ENCODE assay signal across 1 fruit fly cellular context in the genomic region with DNA sequence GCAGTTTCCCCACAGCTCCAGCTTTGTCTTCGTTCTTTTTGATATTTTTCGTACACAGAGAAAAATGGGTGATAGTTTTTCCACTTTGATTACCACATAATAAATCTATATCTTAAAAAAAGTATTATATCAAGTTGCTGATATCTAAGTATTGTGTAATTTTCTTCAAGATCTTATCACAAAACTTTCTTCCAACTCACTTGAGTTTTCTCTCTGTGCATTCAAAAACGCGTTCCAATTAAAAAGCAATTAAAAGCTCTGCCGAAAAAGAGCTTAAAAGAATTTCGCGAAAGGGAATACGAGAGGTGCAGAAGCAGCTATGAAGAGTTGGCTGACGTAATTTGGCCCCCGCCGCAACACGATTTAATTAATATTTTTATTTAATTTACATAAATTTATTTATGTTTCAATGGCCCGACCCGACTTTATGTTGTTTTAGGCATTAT.
TF ChIP-seq lines count a peak whose summit lies in the region.

No protein-coding gene starts in this region.

TF ChIP-seq in whole organism, embryonic, 481 proteins besides CTCF, POLR2A, EP300 and RAD21 (continued from another document and continues in another):
- TF ChIP-seq Hr3 (GFP tag; optimal IDR thresholded peaks at IDR 0.05; lab: Kevin White, UChicago) (peak; percentile 10), CG7928 (GFP tag; optimal IDR thresholded peaks at IDR 0.05; lab: Kevin White, UChicago) (no peak), B-H1 (GFP tag; IDR thresholded peaks at IDR 0.05; lab: Robert Waterston, UW) (no peak), z (GFP tag; IDR thresholded peaks at IDR 0.05; lab: Robert Waterston, UW) (no peak), unc-4 (GFP tag; IDR thresholded peaks at IDR 0.05; lab: Robert Waterston, UW; ENCODE audit: partially characterized antibody) (no peak), Atf3 (GFP tag; optimal IDR thresholded peaks at IDR 0.05; lab: Kevin White, UChicago) (no peak), CG7357 (GFP tag; IDR thresholded peaks at IDR 0.05; lab: Robert Waterston, UW) (0 out of 3 replicates have a peak, but pooled peaks have one; percentile 35), CG8388 (GFP tag; optimal IDR thresholded peaks at IDR 0.05; lab: Kevin White, UChicago) (peak; percentile 19), Meics (GFP tag; optimal IDR thresholded peaks at IDR 0.05; lab: Kevin White, UChicago) (peak; percentile 66), Hr51 (GFP tag; optimal IDR thresholded peaks at IDR 0.05; lab: Kevin White, UChicago) (peak in 1 of 2 experiments; percentile 77), Dp (GFP tag; optimal IDR thresholded peaks at IDR 0.05; lab: Kevin White, UChicago) (no peak), CG4404 (GFP tag; IDR thresholded peaks at IDR 0.05; lab: Robert Waterston, UW) (no peak), slou (GFP tag; optimal IDR thresholded peaks at IDR 0.05; lab: Kevin White, UChicago) (no peak), CG11696 (GFP tag; IDR thresholded peaks at IDR 0.05; lab: Robert Waterston, UW) (peak; percentile 20; the same call in 1 of the 2 replicates), Deaf1 (tag; optimal IDR thresholded peaks at IDR 0.05; lab: Kevin White, UChicago) (peak; percentile 27), sob (GFP tag; IDR thresholded peaks at IDR 0.05; lab: Robert Waterston, UW) (peak; percentile 57; the same call in 1 of the 2 replicates), CG12155 (GFP tag; optimal IDR thresholded peaks at IDR 0.05; lab: Kevin White, UChicago) (no peak), CG12769 (tag; optimal IDR thresholded peaks at IDR 0.05; lab: Kevin White, UChicago) (peak; percentile 16), Hmr (GFP tag; optimal IDR thresholded peaks at IDR 0.05; lab: Kevin White, UChicago) (peak; percentile 63), klu (GFP tag; IDR thresholded peaks at IDR 0.05; lab: Robert Waterston, UW) (peak; percentile 30; the same call in 1 of the 2 replicates), Atf6 (GFP tag; IDR thresholded peaks at IDR 0.05; lab: Robert Waterston, UW) (peak; percentile 77; the same call in 1 of the 2 replicates), ci (GFP tag; IDR thresholded peaks at IDR 0.05; lab: Robert Waterston, UW) (no peak), jing (GFP tag; optimal IDR thresholded peaks at IDR 0.05; lab: Kevin White, UChicago) (no peak), CG13894 (tag; optimal IDR thresholded peaks at IDR 0.05; lab: Kevin White, UChicago) (peak; percentile 34), CG17612 (GFP tag; IDR thresholded peaks at IDR 0.05; lab: Robert Waterston, UW) (no peak), CG10267 (tag; optimal IDR thresholded peaks at IDR 0.05; lab: Kevin White, UChicago) (peak; percentile 37), shn (GFP tag; optimal IDR thresholded peaks at IDR 0.05; lab: Kevin White, UChicago) (no peak), oc (tag; optimal IDR thresholded peaks at IDR 0.05; lab: Kevin White, UChicago) (peak; percentile 36), ash1 (GFP tag; optimal IDR thresholded peaks at IDR 0.05; lab: Kevin White, UChicago) (no peak), CG1603 (tag; optimal IDR thresholded peaks at IDR 0.05; lab: Kevin White, UChicago) (no peak), wek (GFP tag; optimal IDR thresholded peaks at IDR 0.05; lab: Kevin White, UChicago) (no peak), CG12071 (GFP tag; optimal IDR thresholded peaks at IDR 0.05; lab: Kevin White, UChicago) (no peak), chinmo (GFP tag; IDR thresholded peaks at IDR 0.05; lab: Robert Waterston, UW; ENCODE audit: partially characterized antibody) (peak; percentile 68; the same call in 1 of the 4 replicates), aop (GFP tag; IDR thresholded peaks at IDR 0.05; lab: Robert Waterston, UW) (no peak), lilli (GFP tag; optimal IDR thresholded peaks at IDR 0.05; lab: Kevin White, UChicago) (peak; percentile 45), C15 (GFP tag; IDR thresholded peaks at IDR 0.05; lab: Robert Waterston, UW) (no peak), CG10654 (GFP tag; optimal IDR thresholded peaks at IDR 0.05; lab: Kevin White, UChicago) (peak; percentile 22), CG9437 (GFP tag; optimal IDR thresholded peaks at IDR 0.05; lab: Kevin White, UChicago) (peak; percentile 26), CG18619 (GFP tag; optimal IDR thresholded peaks at IDR 0.05; lab: Kevin White, UChicago) (no peak), CG14050 (GFP tag; IDR thresholded peaks at IDR 0.05; lab: Robert Waterston, UW) (peak; percentile 25; the same call in 1 of the 3 replicates), gce (GFP tag; IDR thresholded peaks at IDR 0.05; lab: Robert Waterston, UW) (0 out of 3 replicates have a peak, but pooled peaks have one; percentile 6), tgo (GFP tag; IDR thresholded peaks at IDR 0.05; lab: Robert Waterston, UW) (peak; percentile 62; the same call in 2 of the 3 replicates), CG9932 (GFP tag; IDR thresholded peaks at IDR 0.05; lab: Robert Waterston, UW) (peak; percentile 68), CG34224 (GFP tag; IDR thresholded peaks at IDR 0.05; lab: Robert Waterston, UW; ENCODE audit: partially characterized antibody) (no peak), CG32772 (GFP tag; IDR thresholded peaks at IDR 0.05; lab: Robert Waterston, UW) (peak; percentile 43; the same call in 1 of the 2 replicates), rib (GFP tag; IDR thresholded peaks at IDR 0.05; lab: Robert Waterston, UW) (peak; percentile 22; the same call in 1 of the 2 replicates), pita (GFP tag; optimal IDR thresholded peaks at IDR 0.05; lab: Kevin White, UChicago) (no peak), CG10321 (GFP tag; IDR thresholded peaks at IDR 0.05; lab: Robert Waterston, UW) (0 out of 2 replicates have a peak, but pooled peaks have one; percentile 20), cato (GFP tag; optimal IDR thresholded peaks at IDR 0.05; lab: Kevin White, UChicago; ENCODE audit: borderline replicate concordance) (no peak), fd3F (GFP tag; optimal IDR thresholded peaks at IDR 0.05; lab: Kevin White, UChicago) (peak; percentile 20), Mes4 (GFP tag; optimal IDR thresholded peaks at IDR 0.05; lab: Kevin White, UChicago) (no peak), Fer1 (GFP tag; optimal IDR thresholded peaks at IDR 0.05; lab: Kevin White, UChicago) (peak; percentile 54), CG10274 (GFP tag; optimal IDR thresholded peaks at IDR 0.05; lab: Kevin White, UChicago) (no peak), Med (GFP tag; lab: Kevin White, UChicago) (peak; percentile 79), onecut (GFP tag; IDR thresholded peaks at IDR 0.05; lab: Robert Waterston, UW) (no peak), prd (optimal IDR thresholded peaks at IDR 0.05; lab: Kevin White, UChicago) (no peak), prd (GFP tag; IDR thresholded peaks at IDR 0.05; lab: Robert Waterston, UW) (peak; percentile 40; the same call in 2 of the 3 replicates), CG16863 (GFP tag; optimal IDR thresholded peaks at IDR 0.05; lab: Kevin White, UChicago) (no peak), bcd (GFP tag; optimal IDR thresholded peaks at IDR 0.05; lab: Kevin White, UChicago) (peak; percentile 23), maf-S (GFP tag; optimal IDR thresholded peaks at IDR 0.05; lab: Kevin White, UChicago) (no peak), ftz-f1 (GFP tag; optimal IDR thresholded peaks at IDR 0.05; lab: Kevin White, UChicago) (no peak), ara (GFP tag; IDR thresholded peaks at IDR 0.05; lab: Robert Waterston, UW) (no peak), lmd (GFP tag; IDR thresholded peaks at IDR 0.05; lab: Robert Waterston, UW) (peak; percentile 65), caup (GFP tag; optimal IDR thresholded peaks at IDR 0.05; lab: Kevin White, UChicago; ENCODE audit: severe bottlenecking) (peak; percentile 58), H2.0 (GFP tag; IDR thresholded peaks at IDR 0.05; lab: Robert Waterston, UW) (peak; percentile 52; the same call in 1 of the 2 replicates), CkIIα-i1 (GFP tag; IDR thresholded peaks at IDR 0.05; lab: Robert Waterston, UW) (no peak), yki (optimal IDR thresholded peaks at IDR 0.05; lab: Kevin White, UChicago) (no peak), NFAT (GFP tag; IDR thresholded peaks at IDR 0.05; lab: Robert Waterston, UW) (peak; percentile 48; the same call in 1 of the 2 replicates), amos (GFP tag; IDR thresholded peaks at IDR 0.05; lab: Robert Waterston, UW; ENCODE audit: partially characterized antibody) (no peak), CG17359 (tag; optimal IDR thresholded peaks at IDR 0.05; lab: Kevin White, UChicago) (peak; percentile 48), dysf (GFP tag; IDR thresholded peaks at IDR 0.05; lab: Robert Waterston, UW) (peak; percentile 76), Trl (optimal IDR thresholded peaks at IDR 0.05; lab: Kevin White, UChicago) (no peak), Trl (GFP tag; optimal IDR thresholded peaks at IDR 0.05; lab: Kevin White, UChicago) (no peak), HHEX (GFP tag; optimal IDR thresholded peaks at IDR 0.05; lab: Kevin White, UChicago) (peak; percentile 28), CG11695 (GFP tag; IDR thresholded peaks at IDR 0.05; lab: Robert Waterston, UW) (peak; percentile 77), Xrp1 (GFP tag; IDR thresholded peaks at IDR 0.05; lab: Robert Waterston, UW) (peak; percentile 54), Sry-δ (GFP tag; optimal IDR thresholded peaks at IDR 0.05; lab: Kevin White, UChicago) (no peak), Oli (tag; optimal IDR thresholded peaks at IDR 0.05; lab: Kevin White, UChicago) (peak; percentile 54), CoRest (tag; optimal IDR thresholded peaks at IDR 0.05; lab: Kevin White, UChicago) (peak; percentile 55), CG14441 (GFP tag; IDR thresholded peaks at IDR 0.05; lab: Robert Waterston, UW) (peak; percentile 44; the same call in 1 of the 2 replicates), ham (GFP tag; IDR thresholded peaks at IDR 0.05; lab: Robert Waterston, UW) (no peak), CG10462 (GFP tag; optimal IDR thresholded peaks at IDR 0.05; lab: Kevin White, UChicago) (no peak), pan (optimal IDR thresholded peaks at IDR 0.05; lab: Kevin White, UChicago) (no peak), pan (GFP tag; optimal IDR thresholded peaks at IDR 0.05 in 1 of 2, IDR thresholded peaks at IDR 0.05 in 1 of 2) (peak in 1 of 2 experiments; percentile 80), seq (GFP tag; IDR thresholded peaks at IDR 0.05; lab: Robert Waterston, UW) (0 out of 2 replicates have a peak, but pooled peaks have one; percentile 7), sim (GFP tag; IDR thresholded peaks at IDR 0.05; lab: Robert Waterston, UW) (no peak), Drgx (GFP tag; IDR thresholded peaks at IDR 0.05; lab: Robert Waterston, UW) (peak; percentile 32; the same call in 1 of the 2 replicates), CG12659 (GFP tag; optimal IDR thresholded peaks at IDR 0.05; lab: Kevin White, UChicago) (peak; percentile 15), sd (tag; optimal IDR thresholded peaks at IDR 0.05; lab: Kevin White, UChicago) (peak; percentile 66), peb (GFP tag; IDR thresholded peaks at IDR 0.05; lab: Robert Waterston, UW) (no peak), dmrt99B (tag; optimal IDR thresholded peaks at IDR 0.05; lab: Kevin White, UChicago) (peak; percentile 70), Eip74EF (GFP tag; optimal IDR thresholded peaks at IDR 0.05; lab: Kevin White, UChicago) (peak in 1 of 2 experiments; percentile 18), gsb (GFP tag; IDR thresholded peaks at IDR 0.05; lab: Robert Waterston, UW) (peak; percentile 31; the same call in 1 of the 2 replicates), Ada2b (GFP tag; IDR thresholded peaks at IDR 0.05; lab: Robert Waterston, UW) (peak; percentile 58; the same call in 1 of the 2 replicates), Pdp1 (GFP tag; optimal IDR thresholded peaks at IDR 0.05; lab: Kevin White, UChicago) (peak in 1 of 2 experiments; percentile 24), row (GFP tag; IDR thresholded peaks at IDR 0.05; lab: Robert Waterston, UW) (peak; percentile 66), ase (GFP tag; IDR thresholded peaks at IDR 0.05; lab: Robert Waterston, UW) (0 out of 3 replicates have a peak, but pooled peaks have one; percentile 18), Nf-YB (GFP tag; optimal IDR thresholded peaks at IDR 0.05; lab: Kevin White, UChicago) (no peak), ATbp (GFP tag; optimal IDR thresholded peaks at IDR 0.05; lab: Kevin White, UChicago) (peak; percentile 25), Taf1 (GFP tag; IDR thresholded peaks at IDR 0.05; lab: Robert Waterston, UW) (0 out of 2 replicates have a peak, but pooled peaks have one; percentile 6), CG14965 (GFP tag; optimal IDR thresholded peaks at IDR 0.05; lab: Kevin White, UChicago; ENCODE audit: borderline replicate concordance) (no peak), tin (GFP tag; optimal IDR thresholded peaks at IDR 0.05; lab: Kevin White, UChicago) (peak; percentile 25), CG12299 (tag; optimal IDR thresholded peaks at IDR 0.05; lab: Kevin White, UChicago) (no peak), hbn (GFP tag; IDR thresholded peaks at IDR 0.05; lab: Robert Waterston, UW; ENCODE audit: partially characterized antibody) (no peak), Blimp-1 (GFP tag; optimal IDR thresholded peaks at IDR 0.05; lab: Kevin White, UChicago) (peak; percentile 17), HLH54F (GFP tag; optimal IDR thresholded peaks at IDR 0.05; lab: Kevin White, UChicago) (no peak), bbx (GFP tag; IDR thresholded peaks at IDR 0.05; lab: Robert Waterston, UW; ENCODE audit: partially characterized antibody) (no peak), CG10979 (tag; optimal IDR thresholded peaks at IDR 0.05; lab: Kevin White, UChicago) (peak; percentile 19), dan (GFP tag; IDR thresholded peaks at IDR 0.05; lab: Robert Waterston, UW) (no peak), Dek (tag; optimal IDR thresholded peaks at IDR 0.05; lab: Kevin White, UChicago) (peak; percentile 5), sug (tag; optimal IDR thresholded peaks at IDR 0.05; lab: Kevin White, UChicago) (no peak), CG11085 (GFP tag; IDR thresholded peaks at IDR 0.05; lab: Robert Waterston, UW) (peak; percentile 42; the same call in 1 of the 2 replicates), abd-A (tag; optimal IDR thresholded peaks at IDR 0.05; lab: Kevin White, UChicago) (peak; percentile 91), CG15011 (GFP tag; optimal IDR thresholded peaks at IDR 0.05; lab: Kevin White, UChicago) (peak; percentile 18), btn (GFP tag; optimal IDR thresholded peaks at IDR 0.05; lab: Kevin White, UChicago) (no peak), NK7.1 (GFP tag; optimal IDR thresholded peaks at IDR 0.05; lab: Kevin White, UChicago) (no peak), CG34422 (GFP tag; IDR thresholded peaks at IDR 0.05; lab: Robert Waterston, UW) (peak; percentile 19; the same call in 1 of the 3 replicates), sisA (GFP tag; IDR thresholded peaks at IDR 0.05; lab: Robert Waterston, UW) (peak; percentile 52), ap (GFP tag; IDR thresholded peaks at IDR 0.05; lab: Robert Waterston, UW) (0 out of 2 replicates have a peak, but pooled peaks have one; percentile 20), NC2α (GFP tag; optimal IDR thresholded peaks at IDR 0.05; lab: Kevin White, UChicago) (no peak), nmo (GFP tag; optimal IDR thresholded peaks at IDR 0.05; lab: Kevin White, UChicago) (peak; percentile 37), Sox102F (GFP tag; optimal IDR thresholded peaks at IDR 0.05; lab: Kevin White, UChicago) (peak; percentile 66)
